Worm (Caenorhabditis elegans) whole organism, L4/young adult: Measurements from ENCODE around the gene fshr-1.

Source experiments
- W03F9.2 ChIP-seq: fragments of 150-350 bp; optimal IDR thresholded peaks from 2 replicates; lab custom pipeline; 2014; ENCODE audit warnings: missing biosample characterization, missing genetic modification characterization
- dao-5 ChIP-seq: sonication (generic microtip); optimal IDR thresholded peaks from 2 replicates; lab custom pipeline; 2016; ENCODE audit warnings: missing genotype, missing genetic modification characterization, moderate library complexity, missing compliant biosample characterization
- him-1 ChIP-seq: sonication (generic microtip); optimal IDR thresholded peaks from 2 replicates; lab custom pipeline; 2016; ENCODE audit warnings: missing genotype, missing genetic modification reagents, missing genetic modification characterization, missing compliant biosample characterization

Gene fshr-1

DNA sequence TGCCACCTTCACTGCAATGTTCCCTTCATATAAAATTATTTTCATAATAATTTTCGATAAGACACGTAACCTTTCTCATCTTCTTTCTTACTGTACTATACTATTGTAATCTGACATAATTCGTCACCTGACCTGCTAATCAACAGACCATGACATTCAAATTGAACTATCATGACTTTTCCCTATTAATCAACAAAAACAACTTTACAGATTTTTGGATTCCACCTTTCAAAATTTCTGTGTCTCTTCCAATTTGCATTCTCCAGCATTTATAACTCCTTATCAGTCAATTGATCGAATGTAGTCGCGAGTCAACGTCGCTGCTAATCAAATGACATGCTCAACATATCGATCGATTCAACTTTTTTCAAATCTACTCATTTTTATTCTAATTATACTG is at the start of gene fshr-1:
Gene fshr-1, plus strand, starts transcription at position 209 of the 400 bp plus-strand sequence.
- no peak for TF ChIP-seq him-1 (tag; lab: Kevin White, UChicago)
- no peak for TF ChIP-seq W03F9.2 (tag; lab: Kevin White, UChicago)
- TF ChIP-seq dao-5 (tag; lab: Kevin White, UChicago) = no peak

DNA sequence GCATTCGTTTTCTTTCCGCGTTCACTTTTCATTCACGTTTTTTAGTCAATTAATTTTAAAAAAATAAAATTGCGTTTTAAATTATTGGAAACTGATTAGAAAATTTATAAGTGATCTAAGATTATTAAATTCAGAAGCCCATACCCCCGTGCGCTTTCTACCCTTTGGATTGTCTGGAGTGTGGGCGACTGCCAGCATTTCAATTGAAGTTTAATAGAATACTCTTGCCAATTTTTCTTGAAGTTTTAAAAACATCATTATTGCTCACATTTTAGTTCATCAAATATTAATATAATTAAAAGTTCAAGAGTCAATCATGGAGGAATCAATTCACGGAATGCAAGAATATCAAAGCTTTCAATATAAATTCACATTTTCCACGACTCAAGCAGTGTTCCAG is 48.3 kb upstream of the fshr-1 start, which contains the start of gene sru-36:
Gene sru-36, plus strand, starts transcription at position 301 of the 400 bp plus-strand sequence.
- TF ChIP-seq W03F9.2 (tag; lab: Kevin White, UChicago) (no peak), dao-5 (tag; lab: Kevin White, UChicago) (no peak), him-1 (tag; lab: Kevin White, UChicago) (no peak)

DNA sequence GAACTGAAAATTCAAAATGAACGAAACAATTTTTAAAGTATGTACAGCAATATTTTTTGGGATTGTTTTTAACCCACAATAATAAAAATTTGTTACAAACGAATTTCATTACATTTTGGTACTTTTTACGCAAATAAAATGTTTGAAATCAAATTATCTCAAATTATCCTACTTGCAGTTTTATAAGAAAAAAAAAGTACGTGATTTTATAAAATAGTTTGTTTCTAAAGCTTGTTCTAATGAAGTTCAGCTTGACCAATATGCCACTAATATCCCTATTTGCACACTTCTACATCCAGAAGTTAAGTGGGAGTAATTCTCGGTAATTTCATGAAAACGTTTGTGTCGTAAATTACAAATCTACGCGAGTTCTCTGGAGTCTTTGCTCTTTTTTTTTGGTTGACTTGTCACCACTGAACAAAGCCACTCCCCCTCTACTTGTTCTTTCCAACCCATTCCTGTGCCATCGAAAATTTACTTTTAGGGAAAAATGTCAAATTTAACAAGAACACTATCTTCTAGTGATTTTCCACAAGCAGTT is 46.2 kb upstream of the fshr-1 start, which contains the start of gene sru-8:
Gene sru-8, plus strand, starts transcription at position 491 of the 541 bp plus-strand sequence.
- no peak for TF ChIP-seq dao-5 (tag; lab: Kevin White, UChicago)
- no peak for TF ChIP-seq W03F9.2 (tag; lab: Kevin White, UChicago)
- TF ChIP-seq him-1 (tag; lab: Kevin White, UChicago) = no peak

DNA sequence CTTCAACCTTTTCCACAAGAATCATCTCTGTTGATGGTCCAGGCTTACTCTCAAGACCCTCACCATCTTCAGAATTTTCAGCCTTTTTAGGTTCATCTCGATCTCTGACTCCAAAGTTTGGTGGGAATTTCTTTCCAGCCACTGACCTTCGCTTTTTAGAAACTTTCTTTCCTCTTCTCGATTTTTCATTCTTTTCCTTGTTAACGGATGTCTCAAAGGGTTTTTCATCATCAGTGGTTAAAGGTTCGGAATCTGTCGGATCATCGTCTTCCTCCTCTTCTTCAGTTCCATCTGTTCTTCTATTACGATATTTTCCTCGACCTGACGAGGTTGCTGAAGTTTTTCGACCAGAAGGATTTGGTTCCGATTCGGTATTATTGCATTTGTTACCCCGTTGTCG is 41.1 kb upstream of the fshr-1 start:
- TF ChIP-seq dao-5 (tag; lab: Kevin White, UChicago) (no peak), W03F9.2 (tag; lab: Kevin White, UChicago) (no peak), him-1 (tag; lab: Kevin White, UChicago) (no peak)

DNA sequence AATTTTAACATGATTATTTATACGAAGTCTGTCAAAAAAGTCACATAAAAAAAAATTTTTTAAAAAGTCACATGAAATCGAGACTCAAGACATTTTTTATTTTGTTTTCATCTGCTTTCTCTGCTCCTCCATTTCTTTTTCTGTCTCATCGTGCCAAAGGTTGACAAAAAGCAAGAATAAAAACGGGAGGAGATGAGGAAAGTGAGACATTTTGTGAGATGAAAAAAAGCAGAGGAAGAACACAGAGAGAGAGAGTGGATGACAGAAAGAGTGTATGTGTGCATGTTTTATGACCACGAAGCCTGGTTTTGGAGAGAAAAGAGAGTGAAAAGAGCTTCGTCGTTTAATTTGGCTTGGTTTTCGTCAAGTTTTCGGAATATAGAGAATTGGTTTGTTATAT is 35.8 kb upstream of the fshr-1 start:
- TF ChIP-seq dao-5 (tag; lab: Kevin White, UChicago) (no peak), W03F9.2 (tag; lab: Kevin White, UChicago) (no peak), him-1 (tag; lab: Kevin White, UChicago) (no peak)

DNA sequence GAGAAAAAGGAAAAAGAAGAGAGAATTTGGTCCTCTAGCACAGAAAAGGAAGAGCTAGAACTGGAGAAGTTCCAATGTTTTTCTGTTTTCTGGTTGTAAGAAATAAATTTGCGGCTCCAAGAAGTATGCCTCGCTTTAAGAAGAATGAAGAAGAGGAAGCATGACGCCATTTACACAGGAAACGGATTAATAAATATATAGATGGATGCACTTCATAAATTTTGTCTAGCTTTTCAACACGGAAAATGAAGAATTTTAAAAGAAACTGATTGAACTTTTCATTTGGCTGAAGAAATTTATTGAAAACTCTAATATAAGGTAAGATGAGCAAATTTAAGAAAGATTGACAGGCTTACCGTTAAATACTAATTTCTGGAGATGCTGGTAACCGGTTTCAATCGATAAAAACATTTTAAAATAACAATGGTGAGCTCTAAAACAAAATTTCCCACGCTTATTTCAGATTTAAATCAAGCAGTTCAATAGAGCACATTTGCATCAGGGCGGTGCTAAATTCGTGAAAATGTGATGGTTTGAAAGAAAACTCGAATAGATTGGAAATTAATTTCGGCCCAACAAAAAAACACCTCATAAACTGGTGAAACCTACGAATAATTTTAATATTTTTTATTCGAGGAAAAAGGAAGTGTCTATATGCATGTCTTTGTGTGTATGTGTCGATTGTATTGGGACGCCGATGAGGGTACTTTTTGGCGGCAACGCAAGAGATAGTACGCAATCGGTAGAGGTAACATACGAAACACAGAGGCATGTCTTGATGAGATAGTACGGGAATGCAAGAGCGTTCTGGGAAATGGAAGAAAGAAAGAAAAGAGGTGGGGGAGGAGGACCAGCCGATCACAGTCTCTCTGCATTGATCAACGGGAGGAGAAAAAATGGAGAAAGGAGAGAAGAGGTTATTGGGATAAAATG is 33.5 kb upstream of the fshr-1 start:
- TF ChIP-seq him-1 (tag; lab: Kevin White, UChicago) (no peak), dao-5 (tag; lab: Kevin White, UChicago) (no peak), W03F9.2 (tag; lab: Kevin White, UChicago) (no peak)

DNA sequence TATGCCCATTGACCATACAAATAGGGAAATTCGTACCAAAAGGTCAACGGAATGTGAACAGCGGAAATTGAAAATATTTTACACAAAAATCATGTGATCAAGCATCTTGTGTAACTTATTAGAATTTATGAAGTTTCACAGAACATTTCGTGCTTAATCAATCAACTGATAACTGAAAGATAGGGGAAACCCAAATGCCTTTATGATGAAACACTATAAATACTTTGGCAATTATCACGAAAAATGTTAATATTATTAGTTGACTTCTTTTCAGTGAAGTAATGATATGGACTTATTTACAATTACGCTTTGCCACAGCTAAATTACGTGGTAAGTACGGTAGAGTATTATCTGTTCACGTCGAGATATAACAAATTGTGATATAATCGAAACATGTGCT is 32.7 kb upstream of the fshr-1 start:
- TF ChIP-seq him-1 (tag; lab: Kevin White, UChicago) (no peak), W03F9.2 (tag; lab: Kevin White, UChicago) (no peak), dao-5 (tag; lab: Kevin White, UChicago) (no peak)

DNA sequence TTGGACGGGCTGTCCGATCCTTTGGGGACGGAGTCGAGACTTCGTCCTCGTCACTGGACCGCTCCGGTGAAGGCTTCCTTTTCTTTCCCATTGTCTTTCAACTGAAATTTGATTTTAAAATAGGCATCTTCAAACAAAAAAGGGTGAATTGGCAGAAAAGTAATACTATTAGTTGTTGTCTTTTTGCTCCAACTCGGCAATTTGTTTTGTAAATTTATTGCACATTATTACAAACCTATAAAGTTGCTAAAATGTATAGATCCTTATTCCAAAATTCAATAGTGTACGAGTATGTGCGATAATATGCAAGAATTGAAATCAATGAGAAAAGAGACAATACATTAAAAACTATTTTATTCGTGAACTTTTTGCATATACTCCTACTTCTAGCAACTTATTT is 29.8 kb upstream of the fshr-1 start, which contains the start of gene lsy-12:
Gene lsy-12, minus strand, starts transcription at position 101 of the 400 bp plus-strand sequence.
- TF ChIP-seq dao-5 (tag; lab: Kevin White, UChicago) (no peak), W03F9.2 (tag; lab: Kevin White, UChicago) (no peak), him-1 (tag; lab: Kevin White, UChicago) (no peak)

DNA sequence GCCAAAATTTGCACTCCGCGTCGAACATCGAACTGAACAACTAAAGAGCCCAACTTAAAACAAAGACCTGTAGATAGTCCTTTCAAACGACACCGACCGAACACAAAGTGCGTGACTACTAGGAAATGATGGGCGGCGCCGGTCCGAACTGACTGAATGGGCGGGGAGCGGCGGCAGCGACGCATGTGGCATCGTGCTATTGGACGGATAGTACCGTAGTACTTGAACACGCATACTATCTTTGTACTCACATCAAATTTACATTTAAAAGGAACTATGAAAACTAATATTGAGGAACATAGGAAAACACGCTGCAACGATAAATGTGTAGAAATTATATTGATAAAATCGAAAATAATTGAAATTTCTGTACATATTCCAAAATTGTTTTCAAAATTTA is 29.3 kb upstream of the fshr-1 start:
- TF ChIP-seq him-1 (tag; lab: Kevin White, UChicago) (no peak), W03F9.2 (tag; lab: Kevin White, UChicago) (no peak), dao-5 (tag; lab: Kevin White, UChicago) (no peak)

DNA sequence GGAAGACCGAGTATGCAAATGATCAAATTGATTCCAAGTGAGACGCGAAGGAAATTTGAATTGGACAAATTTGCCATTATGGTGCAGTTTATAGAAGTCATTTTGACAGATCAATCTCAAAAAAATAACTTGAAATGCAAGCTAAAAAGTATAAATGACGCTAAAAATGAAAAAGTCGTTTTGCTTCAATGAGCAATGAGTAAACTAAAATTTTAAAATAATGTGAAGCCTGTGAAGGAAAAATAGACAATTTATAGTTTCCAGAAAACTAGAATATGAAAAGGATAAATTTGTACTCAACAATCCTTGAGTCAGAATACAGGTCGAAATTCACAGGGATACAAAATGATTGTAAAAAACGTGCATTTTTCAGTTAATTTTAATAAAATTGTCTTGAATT is 21.3 kb upstream of the fshr-1 start, which contains the start of gene srab-17:
Gene srab-17, minus strand, starts transcription at position 101 of the 400 bp plus-strand sequence.
- no peak for TF ChIP-seq dao-5 (tag; lab: Kevin White, UChicago)
- no peak for TF ChIP-seq W03F9.2 (tag; lab: Kevin White, UChicago)
- no peak for TF ChIP-seq him-1 (tag; lab: Kevin White, UChicago)

DNA sequence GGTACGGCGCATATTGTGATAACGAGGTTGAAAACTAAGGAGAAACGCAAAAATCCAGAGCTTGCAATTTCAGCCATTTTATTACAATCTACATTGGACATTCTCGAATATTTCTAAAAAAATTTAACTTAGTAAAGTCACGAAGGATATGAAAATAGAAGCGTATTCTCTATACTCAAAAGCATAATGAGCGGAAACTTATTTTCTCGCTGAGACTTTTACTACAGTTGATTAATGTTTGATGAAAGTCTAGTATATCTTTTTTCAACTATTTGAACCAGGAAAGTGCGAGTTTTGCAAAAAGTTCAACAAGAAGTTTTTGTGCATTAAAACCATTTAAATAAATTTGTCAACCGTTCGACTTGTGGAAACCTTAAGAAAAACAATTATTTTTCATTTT is 18.3 kb upstream of the fshr-1 start, which contains the start of gene srab-18:
Gene srab-18, minus strand, starts transcription at position 101 of the 400 bp plus-strand sequence.
- no peak for TF ChIP-seq W03F9.2 (tag; lab: Kevin White, UChicago)
- TF ChIP-seq him-1 (tag; lab: Kevin White, UChicago) = no peak
- no peak for TF ChIP-seq dao-5 (tag; lab: Kevin White, UChicago)

DNA sequence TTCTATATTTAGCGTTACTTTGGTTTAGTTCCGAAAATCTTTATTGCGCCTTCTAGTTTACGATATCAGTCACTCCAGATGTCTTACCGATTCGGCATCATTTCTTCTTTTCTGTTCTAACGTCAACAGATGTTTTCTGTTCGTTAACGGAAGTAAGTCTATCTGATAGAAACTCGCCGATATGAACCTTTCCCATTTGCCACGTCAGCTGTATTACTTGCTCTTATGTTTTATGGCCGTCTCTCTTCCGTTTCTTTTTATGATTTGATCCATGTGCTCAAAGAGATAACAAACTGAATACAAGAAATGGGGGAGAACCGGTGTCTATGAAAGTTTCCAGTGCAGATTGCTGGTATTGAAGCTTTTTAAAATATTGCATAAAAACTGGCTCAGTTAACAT is 10.2 kb upstream of the fshr-1 start, which contains the start of gene srab-26:
Gene srab-26, minus strand, starts transcription at position 101 of the 400 bp plus-strand sequence.
- no peak for TF ChIP-seq him-1 (tag; lab: Kevin White, UChicago)
- TF ChIP-seq dao-5 (tag; lab: Kevin White, UChicago) = no peak
- TF ChIP-seq W03F9.2 (tag; lab: Kevin White, UChicago) = no peak

DNA sequence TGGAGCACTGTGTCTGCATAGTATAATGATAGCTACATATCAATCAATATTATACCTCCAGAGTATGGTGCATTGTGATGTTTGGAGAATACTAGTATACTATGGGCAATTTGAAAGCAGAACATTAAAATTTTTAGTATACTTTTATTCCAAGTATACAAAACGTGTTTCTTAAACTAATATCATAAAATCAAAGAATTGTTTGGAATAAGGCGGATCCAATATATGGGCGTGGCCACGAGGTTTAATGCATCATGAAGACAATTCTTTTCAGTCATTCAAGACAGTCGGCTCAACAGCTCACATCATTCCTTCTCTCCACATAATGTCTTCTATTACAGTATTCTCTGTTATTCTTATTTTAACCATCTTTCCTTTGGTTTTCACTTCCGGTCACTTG is 9.8 kb upstream of the fshr-1 start, which contains the start of gene sdz-31:
Gene sdz-31, plus strand, starts transcription at position 301 of the 400 bp plus-strand sequence.
- TF ChIP-seq dao-5 (tag; lab: Kevin White, UChicago) (no peak), him-1 (tag; lab: Kevin White, UChicago) (no peak), W03F9.2 (tag; lab: Kevin White, UChicago) (no peak)
